Fruit fly (Drosophila melanogaster): ENCODE measurements around the gene RpL7-like.
A peak's percentile ranks its signal among the peaks of the same experiment; 100 is the strongest.

The RpL7-like gene

dm6 chr2L:12085619-12086171 lies 29.6 kb downstream of the RpL7-like start, which contains the start of gene prd (continued):
- TF ChIP-seq CG7963 (GFP tag; IDR thresholded peaks at IDR 0.05; ENCODE audit: partially characterized antibody) = no peak
- TF ChIP-seq sob (GFP tag; IDR thresholded peaks at IDR 0.05) = no peak
- no peak for TF ChIP-seq CG14710 (tag; optimal IDR thresholded peaks at IDR 0.05)
- TF ChIP-seq CG8478 (optimal IDR thresholded peaks at IDR 0.05) = peak; percentile 85
- TF ChIP-seq CG6791 (GFP tag; IDR thresholded peaks at IDR 0.05; ENCODE audit: partially characterized antibody) = no peak
- no peak for TF ChIP-seq prd (optimal IDR thresholded peaks at IDR 0.05)
- TF ChIP-seq prd (GFP tag; IDR thresholded peaks at IDR 0.05) = peak; percentile 50; the same call in 1 of the 3 replicates
- no peak for TF ChIP-seq Sry-δ (GFP tag; optimal IDR thresholded peaks at IDR 0.05)
- TF ChIP-seq Med (GFP tag) = no peak
- TF ChIP-seq CTCF (GFP tag; optimal IDR thresholded peaks at IDR 0.05) = peak; percentile 88
- TF ChIP-seq Dref (GFP tag; IDR thresholded peaks at IDR 0.05) = no peak
- peak; percentile 98 for TF ChIP-seq Nf-YB (GFP tag; optimal IDR thresholded peaks at IDR 0.05)
- 0 out of 3 replicates have a peak, but pooled peaks have one; percentile 31 for TF ChIP-seq mld (GFP tag; IDR thresholded peaks at IDR 0.05; ENCODE audit: partially characterized antibody)
- no peak for TF ChIP-seq fd96Cb (tag; optimal IDR thresholded peaks at IDR 0.05)
- no peak for TF ChIP-seq Sry-β (GFP tag; optimal IDR thresholded peaks at IDR 0.05)
- TF ChIP-seq CG8359 (GFP tag; optimal IDR thresholded peaks at IDR 0.05; ENCODE audit: borderline replicate concordance) = no peak
- no peak for TF ChIP-seq CG12104 (GFP tag; optimal IDR thresholded peaks at IDR 0.05)
- no peak for TF ChIP-seq lbe (GFP tag; optimal IDR thresholded peaks at IDR 0.05)
- TF ChIP-seq nerfin-1 (tag; optimal IDR thresholded peaks at IDR 0.05) = no peak
- no peak for TF ChIP-seq Lpt (GFP tag; optimal IDR thresholded peaks at IDR 0.05)
- TF ChIP-seq NC2α (GFP tag; optimal IDR thresholded peaks at IDR 0.05) = no peak
- TF ChIP-seq chm (GFP tag; IDR thresholded peaks at IDR 0.05) = no peak
- TF ChIP-seq Jarid2 (GFP tag; optimal IDR thresholded peaks at IDR 0.05) = peak; percentile 36
- no peak for TF ChIP-seq fd102C (GFP tag; optimal IDR thresholded peaks at IDR 0.05)
- TF ChIP-seq nmo (GFP tag; optimal IDR thresholded peaks at IDR 0.05) = no peak
- no peak for TF ChIP-seq CG2129 (GFP tag; IDR thresholded peaks at IDR 0.05; ENCODE audit: partially characterized antibody)
- TF ChIP-seq CG12236 (GFP tag; optimal IDR thresholded peaks at IDR 0.05) = no peak
- TF ChIP-seq CG14050 (GFP tag; IDR thresholded peaks at IDR 0.05) = no peak
- TF ChIP-seq chinmo (GFP tag; IDR thresholded peaks at IDR 0.05; ENCODE audit: partially characterized antibody) = 0 out of 4 replicates have a peak, but pooled peaks have one; percentile 36
- no peak for TF ChIP-seq onecut (GFP tag; IDR thresholded peaks at IDR 0.05)
- TF ChIP-seq Dll (GFP tag; IDR thresholded peaks at IDR 0.05; ENCODE audit: partially characterized antibody) = peak; percentile 39; the same call in 1 of the 4 replicates
- no peak for TF ChIP-seq CG11696 (GFP tag; IDR thresholded peaks at IDR 0.05)
- no peak for TF ChIP-seq CG13287 (GFP tag; IDR thresholded peaks at IDR 0.05; ENCODE audit: partially characterized antibody)
- TF ChIP-seq NK7.1 (GFP tag; optimal IDR thresholded peaks at IDR 0.05) = no peak
- TF ChIP-seq CG15514 (GFP tag; optimal IDR thresholded peaks at IDR 0.05) = no peak

- TF ChIP-seq emc (GFP tag; optimal IDR thresholded peaks at IDR 0.05) (no peak), tll (GFP tag; optimal IDR thresholded peaks at IDR 0.05) (peak in 1 of 2 experiments; percentile 69), zen (tag; optimal IDR thresholded peaks at IDR 0.05) (peak; percentile 39), fd102C (GFP tag; optimal IDR thresholded peaks at IDR 0.05) (no peak), cad (GFP tag; optimal IDR thresholded peaks at IDR 0.05) (peak; percentile 98), CG17829 (tag; optimal IDR thresholded peaks at IDR 0.05) (no peak)
Measured at dm6 chr2L:12087442-12087841, 31.3 kb downstream of the RpL7-like start.

Measured in whole organism, embryonic.